Fruit fly (Drosophila melanogaster) whole organism, pupa: ENCODE measurements around the gene Sh.
A peak's percentile ranks its signal among the peaks of the same experiment; 100 is the strongest.

ENCODE experiments used
- CG12605 ChIP-seq: fragments of 200-800 bp; sonication (Bioruptor generic); IDR thresholded peaks from 2 replicates; pipeline ENCODE4 v1.3.6; 2022; ENCODE audit warnings: missing biosample characterization, missing genetic modification characterization
- CG13204 ChIP-seq: fragments of 200-800 bp; sonication (Bioruptor generic); optimal IDR thresholded peaks from 2 replicates; lab custom pipeline; 2018; ENCODE audit warnings: missing biosample characterization, mild to moderate bottlenecking, missing genetic modification characterization, moderate library complexity
- CG14655 ChIP-seq: fragments of 200-800 bp; sonication (Bioruptor generic); optimal IDR thresholded peaks from 3 replicates; lab custom pipeline; 2017; ENCODE audit warnings: mild to moderate bottlenecking, missing biosample characterization, missing genetic modification reagents, missing genetic modification characterization
- CG15710 ChIP-seq: fragments of 200-800 bp; sonication (Bioruptor generic); optimal IDR thresholded peaks from 2 replicates; lab custom pipeline; 2018; ENCODE audit warnings: missing biosample characterization, mild to moderate bottlenecking, missing genetic modification characterization, moderate library complexity
- CG34367 ChIP-seq: fragments of 200-800 bp; sonication (Bioruptor generic); optimal IDR thresholded peaks from 2 replicates; lab custom pipeline; 2018; ENCODE audit warnings: missing biosample characterization, mild to moderate bottlenecking, missing genetic modification characterization
- CG8159 ChIP-seq: fragments of 200-800 bp; sonication (Bioruptor generic); optimal IDR thresholded peaks from 3 replicates; lab custom pipeline; 2018; ENCODE audit warnings: missing biosample characterization, mild to moderate bottlenecking, missing genetic modification characterization, moderate library complexity
- EcR ChIP-seq: fragments of 200-800 bp; sonication (Bioruptor generic); optimal IDR thresholded peaks from 3 replicates; lab custom pipeline; 2019; ENCODE audit warnings: missing biosample characterization, missing genetic modification characterization, mild to moderate bottlenecking, moderate library complexity, missing genetic modification reagents
- Snoo ChIP-seq: fragments of 200-800 bp; sonication (Bioruptor generic); optimal IDR thresholded peaks from 3 replicates; lab custom pipeline; 2017; ENCODE audit warnings: missing biosample characterization, mild to moderate bottlenecking, missing genetic modification characterization, inconsistent platforms

dm6 chrX:17886449-17887207 is 176.4 kb downstream of the Sh start:
- TF ChIP-seq CG34367 (tag; lab: Kevin White, UChicago) = peak; percentile 61
- peak; percentile 68 for TF ChIP-seq CG8159
- peak; percentile 69 for TF ChIP-seq EcR
- TF ChIP-seq CG14655 (GFP tag; lab: Kevin White, UChicago) = peak; percentile 83
- peak; percentile 62 for TF ChIP-seq CG12605 (GFP tag; lab: Robert Waterston, UW)
- TF ChIP-seq CG15710 = peak; percentile 61
- peak; percentile 84 for TF ChIP-seq CG13204
- TF ChIP-seq Snoo (tag; lab: Kevin White, UChicago) = peak; percentile 26
